Worm (Caenorhabditis elegans): Measurements from ENCODE around the gene ptrg-1.

The ptrg-1 gene

DNA sequence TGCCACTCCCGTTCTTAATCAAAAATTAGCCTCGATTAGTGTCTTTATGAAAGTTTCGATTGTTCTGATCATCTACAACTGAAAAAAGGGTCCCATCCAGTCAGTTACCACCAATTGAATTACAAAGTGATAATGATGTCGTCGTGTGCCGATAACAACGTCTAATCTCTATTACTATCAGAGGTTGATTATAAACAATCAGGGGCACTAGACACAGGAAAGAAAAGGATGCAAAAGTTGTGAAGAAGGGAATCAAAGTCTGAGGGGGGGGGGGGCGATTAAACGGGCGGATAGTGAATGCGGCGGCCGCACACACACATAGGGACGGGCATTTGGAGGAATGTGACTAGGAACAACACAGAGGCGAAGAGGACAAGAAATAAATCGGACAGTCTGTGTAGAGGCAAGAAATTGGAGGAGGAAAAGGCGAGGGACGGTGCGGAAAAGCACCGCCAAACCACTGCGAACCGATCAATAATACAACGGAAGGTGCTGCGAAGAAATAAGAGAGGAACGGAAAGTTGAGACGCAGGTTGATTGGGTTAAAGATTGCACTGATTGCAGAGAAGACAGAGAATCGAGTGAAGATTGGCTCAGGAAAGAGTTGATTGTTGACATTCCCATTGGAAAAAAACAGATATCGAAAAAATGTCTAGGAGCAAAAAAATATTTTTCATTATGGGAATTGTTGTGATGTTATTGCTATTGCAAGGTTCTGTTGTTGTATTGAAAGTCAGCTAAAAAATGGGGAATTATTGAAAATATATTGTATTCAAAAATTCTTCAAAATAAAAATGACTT, 19.1 kb downstream of the ptrg-1 start:
- peak; percentile 54; the same call in 1 of the 2 replicates for TF ChIP-seq nfyb-1 (GFP tag; IDR thresholded peaks at IDR 0.05)
- peak; percentile 42 for TF ChIP-seq attf-5 (GFP tag; optimal IDR thresholded peaks at IDR 0.05)
- peak; percentile 20; the same call in 1 of the 2 replicates for TF ChIP-seq cebp-1 (GFP tag; IDR thresholded peaks at IDR 0.05)
- TF ChIP-seq cebp-1 (tag; optimal IDR thresholded peaks at IDR 0.05), result peak; percentile 33
- TF ChIP-seq attf-3 (GFP tag; conservative IDR thresholded peaks at IDR 0.05), result 0 out of 2 replicates have a peak, but pooled peaks have one; percentile 13
- 0 out of 2 replicates have a peak, but pooled peaks have one; percentile 5 for TF ChIP-seq F33H1.4 (GFP tag; IDR thresholded peaks at IDR 0.05)
- no peak for TF ChIP-seq athp-1 (tag; optimal IDR thresholded peaks at IDR 0.05)
- peak; percentile 10; the same call in 1 of the 2 replicates for TF ChIP-seq hmg-1.2 (GFP tag; IDR thresholded peaks at IDR 0.05)
- peak; percentile 87 for TF ChIP-seq zfh-2 (GFP tag; conservative IDR thresholded peaks at IDR 0.05)
- TF ChIP-seq nhr-80 (tag; optimal IDR thresholded peaks at IDR 0.05), result peak; percentile 10
- TF ChIP-seq ceh-91 (GFP tag; IDR thresholded peaks at IDR 0.05), result no peak
- 0 out of 2 replicates have a peak, but pooled peaks have one; percentile 20 for TF ChIP-seq F37B4.10 (GFP tag; IDR thresholded peaks at IDR 0.05)
- no peak for TF ChIP-seq sea-2 (GFP tag; IDR thresholded peaks at IDR 0.05)
- no peak for TF ChIP-seq madf-3 (GFP tag; IDR thresholded peaks at IDR 0.05)
- 0 out of 2 replicates have a peak, but pooled peaks have one; percentile 15 for TF ChIP-seq dox-1 (GFP tag; IDR thresholded peaks at IDR 0.05)
- no peak for TF ChIP-seq lag-1 (GFP tag; IDR thresholded peaks at IDR 0.05)

DNA sequence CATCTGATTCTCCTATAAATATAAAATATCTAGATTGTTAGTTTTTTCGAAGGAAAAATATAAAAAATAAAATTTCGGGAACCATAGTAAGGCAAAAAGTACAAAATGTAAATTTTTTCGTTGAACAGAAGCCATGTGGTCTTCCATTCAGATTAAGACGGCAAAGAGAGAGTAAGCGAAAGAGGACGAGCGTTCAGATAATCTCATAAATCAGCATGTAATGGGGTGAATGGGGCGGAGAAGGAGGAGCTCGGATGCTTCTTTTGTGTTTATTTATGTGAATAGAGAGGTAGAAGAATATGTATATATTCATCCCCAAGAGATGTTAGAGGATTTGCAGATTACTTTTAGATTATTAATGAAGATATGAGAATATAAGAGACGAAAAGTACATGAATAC, 19.9 kb downstream of the ptrg-1 start, which contains the start of gene pxf-1:
Gene pxf-1, minus strand, starts transcription at position 14 of the 400 bp plus-strand sequence.
- TF ChIP-seq snpc-1.1 (tag; optimal IDR thresholded peaks at IDR 0.05; ENCODE audit: insufficient read depth), result no peak
- no peak for TF ChIP-seq ztf-26 (tag; optimal IDR thresholded peaks at IDR 0.05)
- no peak for TF ChIP-seq ceh-58 (GFP tag; IDR thresholded peaks at IDR 0.05)
- no peak for TF ChIP-seq dox-1 (GFP tag; IDR thresholded peaks at IDR 0.05)

ce11 chrIV:10170808-10171207, 23.4 kb downstream of the ptrg-1 start:
- no peak for TF ChIP-seq cebp-1 (GFP tag; IDR thresholded peaks at IDR 0.05)
- TF ChIP-seq cebp-1 (tag; optimal IDR thresholded peaks at IDR 0.05), result peak; percentile 52
- TF ChIP-seq T26A5.8 (tag; optimal IDR thresholded peaks at IDR 0.05), result no peak

DNA sequence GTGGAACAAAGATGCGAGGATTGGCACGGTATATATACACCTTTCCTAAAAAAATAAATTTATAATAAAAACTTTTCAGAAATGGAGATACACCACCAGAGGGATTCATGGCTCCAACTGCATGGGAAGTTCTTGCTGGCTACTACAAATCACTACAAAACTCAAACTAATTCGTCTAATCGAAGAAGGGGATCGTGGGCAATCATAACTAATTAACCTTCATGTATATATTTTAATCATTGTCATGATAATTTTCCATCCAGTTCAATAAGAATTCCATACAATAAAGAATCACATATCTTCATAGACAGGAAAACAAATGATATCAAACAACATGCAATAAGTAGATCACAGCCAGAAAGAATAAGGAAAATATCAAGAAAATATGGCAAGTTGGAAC, 30.2 kb downstream of the ptrg-1 start:
- TF ChIP-seq hlh-12 (tag; optimal IDR thresholded peaks at IDR 0.05), result no peak
- no peak for TF ChIP-seq mes-4 (tag; optimal IDR thresholded peaks at IDR 0.05)
- TF ChIP-seq hmg-1.2 (GFP tag; IDR thresholded peaks at IDR 0.05), result peak; percentile 6; the same call in 1 of the 2 replicates
- no peak for TF ChIP-seq snpc-4 (GFP tag; optimal IDR thresholded peaks at IDR 0.05)
- peak in 1 of 4 experiments; percentile 0 for TF ChIP-seq snpc-4 (tag; optimal IDR thresholded peaks at IDR 0.05)
- no peak for TF ChIP-seq tbp1 (GFP tag; optimal IDR thresholded peaks at IDR 0.05)
- TF ChIP-seq ekl-4 (GFP tag; IDR thresholded peaks at IDR 0.05), result no peak
- peak; percentile 93 for TF ChIP-seq him-1 (tag; optimal IDR thresholded peaks at IDR 0.05)
- no peak for TF ChIP-seq dox-1 (GFP tag; IDR thresholded peaks at IDR 0.05)
- peak; percentile 27; the same call in 1 of the 2 replicates for TF ChIP-seq madf-6 (GFP tag; IDR thresholded peaks at IDR 0.05)
- no peak for TF ChIP-seq repo-1 (tag; optimal IDR thresholded peaks at IDR 0.05)
- TF ChIP-seq tbx-9 (tag; optimal IDR thresholded peaks at IDR 0.05; ENCODE audit: borderline replicate concordance), result no peak

DNA sequence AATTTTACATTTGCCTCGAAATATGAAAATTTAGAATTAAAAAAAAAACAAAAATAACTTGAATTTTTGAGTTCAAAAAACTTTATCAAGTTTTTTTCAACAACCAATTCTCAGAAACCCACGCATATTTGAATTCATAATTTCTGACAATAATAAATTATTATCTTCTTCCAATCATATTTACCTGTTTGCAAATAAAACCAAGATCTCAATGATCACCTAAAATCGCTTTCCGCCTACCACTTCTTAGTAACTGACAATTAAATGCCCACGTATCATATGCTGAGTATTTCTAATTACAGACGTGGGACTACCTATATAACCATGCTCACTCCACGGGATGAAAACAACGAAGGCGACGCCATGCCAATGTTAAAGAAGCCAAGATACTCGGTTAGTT, 32.5 kb downstream of the ptrg-1 start, which contains the start of gene pps-1:
Gene pps-1, plus strand, starts transcription at position 301 of the 400 bp plus-strand sequence.
- TF ChIP-seq T07F8.4 (tag; optimal IDR thresholded peaks at IDR 0.05) (no peak), ekl-4 (GFP tag; IDR thresholded peaks at IDR 0.05) (no peak), egrh-3 (GFP tag; IDR thresholded peaks at IDR 0.05) (no peak), somi-1 (GFP tag; optimal IDR thresholded peaks at IDR 0.05) (no peak), F22D6.2 (tag; optimal IDR thresholded peaks at IDR 0.05) (no peak), nfyb-1 (GFP tag; IDR thresholded peaks at IDR 0.05) (no peak), madf-6 (GFP tag; IDR thresholded peaks at IDR 0.05) (no peak), madf-10 (tag; optimal IDR thresholded peaks at IDR 0.05) (no peak), rec-8 (tag; optimal IDR thresholded peaks at IDR 0.05) (no peak), lag-1 (GFP tag; IDR thresholded peaks at IDR 0.05) (no peak), ceh-100 (GFP tag; IDR thresholded peaks at IDR 0.05) (no peak), B0336.3 (GFP tag; IDR thresholded peaks at IDR 0.05) (no peak), attf-6 (GFP tag; IDR thresholded peaks at IDR 0.05) (no peak), snpc-4 (GFP tag; optimal IDR thresholded peaks at IDR 0.05) (no peak), snpc-4 (tag; optimal IDR thresholded peaks at IDR 0.05) (no peak)

All from whole organism, young adult.